Worm (Caenorhabditis elegans) whole organism, L3 larva: Measurements from ENCODE around the gene F38B7.11.

Source experiments
- R02D3.7 ChIP-seq: fragments of 150-350 bp; optimal IDR thresholded peaks from 2 replicates; lab custom pipeline; 2014; ENCODE audit warnings: missing biosample characterization, missing genetic modification characterization
- ceh-16 ChIP-seq: sonication (generic microtip); optimal IDR thresholded peaks from 2 replicates; lab custom pipeline; 2017; ENCODE audit warnings: missing biosample characterization, missing genetic modification characterization
- ceh-28 ChIP-seq: fragments of 150-350 bp; optimal IDR thresholded peaks from 2 replicates; lab custom pipeline; 2014; ENCODE audit warnings: missing biosample characterization, missing genetic modification reagents, missing genetic modification characterization
- ceh-82 ChIP-seq: fragments of 150-350 bp; optimal IDR thresholded peaks from 2 replicates; lab custom pipeline; 2014; ENCODE audit warnings: missing biosample characterization, missing genetic modification characterization
- ceh-9 ChIP-seq: sonication (generic microtip); optimal IDR thresholded peaks from 2 replicates; lab custom pipeline; 2018; ENCODE audit warnings: missing biosample characterization, missing genetic modification characterization
- egl-5 ChIP-seq: fragments of 150-350 bp; optimal IDR thresholded peaks from 2 replicates; lab custom pipeline; 2017; ENCODE audit warnings: missing biosample characterization, missing genetic modification reagents, missing genetic modification characterization, inconsistent platforms
- elt-1 ChIP-seq: fragments of 150-350 bp; optimal IDR thresholded peaks from 2 replicates; lab custom pipeline; 2014; ENCODE audit warnings: missing biosample characterization, missing genetic modification characterization
- elt-2 ChIP-seq: sonication (generic microtip); optimal IDR thresholded peaks from 2 replicates; lab custom pipeline; 2016; ENCODE audit warnings: missing genetic modification reagents, mild to moderate bottlenecking, missing genetic modification characterization, missing compliant biosample characterization
- elt-3 ChIP-seq, 3 experiments: fragments of 150-350 bp in 1 of 3; sonication (generic microtip) in 2 of 3; optimal IDR thresholded peaks; 2 replicates in 2 of 3; 4 replicates in 1 of 3; lab custom pipeline; 2014 to 2017; ENCODE audit warnings: missing biosample characterization in 3 of 3, missing genetic modification characterization in 3 of 3
- fkh-10 ChIP-seq: sonication (generic microtip); optimal IDR thresholded peaks from 2 replicates; lab custom pipeline; 2017; ENCODE audit warnings: missing biosample characterization, missing genetic modification reagents, missing genetic modification characterization
- fkh-2 ChIP-seq: fragments of 150-350 bp; optimal IDR thresholded peaks from 2 replicates; lab custom pipeline; 2014; ENCODE audit warnings: missing biosample characterization, missing genetic modification reagents, missing genetic modification characterization
- hmg-11 ChIP-seq: sonication (generic microtip); optimal IDR thresholded peaks from 2 replicates; lab custom pipeline; 2016; ENCODE audit warnings: missing genetic modification characterization, missing compliant biosample characterization
- jun-1 ChIP-seq: fragments of 150-350 bp; optimal IDR thresholded peaks from 2 replicates; lab custom pipeline; 2014; ENCODE audit warnings: missing biosample characterization, missing genetic modification reagents, missing genetic modification characterization
- lin-15B ChIP-seq: fragments of 150-350 bp; optimal IDR thresholded peaks from 2 replicates; lab custom pipeline; 2014; ENCODE audit warnings: missing biosample characterization, missing genetic modification characterization
- lin-39 ChIP-seq: fragments of 150-350 bp; optimal IDR thresholded peaks from 2 replicates; lab custom pipeline; 2018; ENCODE audit warnings: missing biosample characterization, missing genetic modification reagents, missing genetic modification characterization
- lsy-12 ChIP-seq: sonication (generic microtip); optimal IDR thresholded peaks from 2 replicates; lab custom pipeline; 2016; ENCODE audit warnings: mild to moderate bottlenecking, missing genetic modification characterization, missing compliant biosample characterization
- nfya-1 ChIP-seq: sonication (generic microtip); optimal IDR thresholded peaks from 2 replicates; lab custom pipeline; 2017; ENCODE audit warnings: missing genetic modification characterization, mild to moderate bottlenecking, missing compliant biosample characterization, antibody characterized with exemption, moderate library complexity; ENCODE audit not compliant: insufficient read depth
- nhr-11 ChIP-seq: fragments of 150-350 bp; optimal IDR thresholded peaks from 2 replicates; lab custom pipeline; 2014; ENCODE audit warnings: missing biosample characterization, missing genetic modification characterization
- nhr-12 ChIP-seq: fragments of 150-350 bp; optimal IDR thresholded peaks from 2 replicates; lab custom pipeline; 2014; ENCODE audit warnings: missing biosample characterization, missing genetic modification characterization
- nhr-23 ChIP-seq: fragments of 150-350 bp; optimal IDR thresholded peaks from 2 replicates; lab custom pipeline; 2014; ENCODE audit warnings: missing biosample characterization, missing genetic modification reagents, missing genetic modification characterization
- nhr-237 ChIP-seq: fragments of 150-350 bp; optimal IDR thresholded peaks from 2 replicates; lab custom pipeline; 2014; ENCODE audit warnings: missing biosample characterization, missing genetic modification characterization
- nhr-25 ChIP-seq: sonication (generic microtip); optimal IDR thresholded peaks from 2 replicates; lab custom pipeline; 2017; ENCODE audit warnings: missing biosample characterization, missing genetic modification characterization
- nhr-28 ChIP-seq: fragments of 150-350 bp; optimal IDR thresholded peaks from 2 replicates; lab custom pipeline; 2014; ENCODE audit warnings: missing biosample characterization, missing genetic modification characterization
- nhr-43 ChIP-seq: sonication (generic microtip); optimal IDR thresholded peaks from 2 replicates; lab custom pipeline; 2016; ENCODE audit warnings: mild to moderate bottlenecking, missing genetic modification characterization, missing compliant biosample characterization; ENCODE audit not compliant: poor library complexity, severe bottlenecking
- nhr-76 ChIP-seq: fragments of 150-350 bp; sonication (generic microtip); optimal IDR thresholded peaks from 5 replicates; lab custom pipeline; 2014; ENCODE audit warnings: missing biosample characterization, missing genetic modification characterization
- nhr-77 ChIP-seq: fragments of 150-350 bp; optimal IDR thresholded peaks from 2 replicates; lab custom pipeline; 2014; ENCODE audit warnings: missing biosample characterization, missing genetic modification characterization
- pha-4 ChIP-seq: fragments of 150-350 bp; optimal IDR thresholded peaks from 2 replicates; lab custom pipeline; 2014; ENCODE audit warnings: missing biosample characterization, missing genetic modification reagents, missing genetic modification characterization
- pqm-1 ChIP-seq: fragments of 150-350 bp; optimal IDR thresholded peaks from 2 replicates; lab custom pipeline; 2017; ENCODE audit warnings: missing biosample characterization, missing genetic modification characterization, inconsistent platforms
- snpc-4 ChIP-seq: fragments of 150-350 bp; optimal IDR thresholded peaks from 2 replicates; lab custom pipeline; 2014; ENCODE audit warnings: missing biosample characterization, missing genetic modification characterization
- unc-62 ChIP-seq: fragments of 150-350 bp; sonication (generic microtip); optimal IDR thresholded peaks from 4 replicates; lab custom pipeline; 2014; ENCODE audit warnings: missing biosample characterization, missing genetic modification reagents, missing genetic modification characterization
- zag-1 ChIP-seq: fragments of 150-350 bp; optimal IDR thresholded peaks from 2 replicates; lab custom pipeline; 2014; ENCODE audit warnings: missing biosample characterization, missing genetic modification characterization
- ztf-4 ChIP-seq: fragments of 150-350 bp; optimal IDR thresholded peaks from 2 replicates; lab custom pipeline; 2014; ENCODE audit warnings: missing biosample characterization, missing genetic modification characterization

Gene F38B7.11

ce11 chrV:11533365-11533949 is 13.4 kb upstream of the F38B7.11 start:
- TF ChIP-seq nhr-77 (no peak), elt-1 (peak; percentile 41)

- TF ChIP-seq nhr-43 (tag; lab: Kevin White, UChicago) = peak; percentile 65
- no peak for TF ChIP-seq ceh-82 (tag; lab: Kevin White, UChicago)
- peak; percentile 13 for TF ChIP-seq pha-4
- no peak for TF ChIP-seq ztf-4
- TF ChIP-seq nhr-25 (tag; lab: Kevin White, UChicago) = peak; percentile 34
- peak in 1 of 3 experiments; percentile 30 for TF ChIP-seq elt-3 (tag; optimal IDR thresholded peaks at IDR 0.05; lab: Kevin White, UChicago)
- no peak for TF ChIP-seq snpc-4 (tag; lab: Kevin White, UChicago)
- no peak for TF ChIP-seq nhr-12 (tag; lab: Kevin White, UChicago)
- peak; percentile 92 for TF ChIP-seq elt-2
- TF ChIP-seq ceh-28 (tag; lab: Kevin White, UChicago) = no peak
- peak; percentile 24 for TF ChIP-seq nhr-23
- no peak for TF ChIP-seq fkh-2 (tag; lab: Kevin White, UChicago)
- TF ChIP-seq jun-1 (tag; lab: Kevin White, UChicago) = peak; percentile 49
- peak; percentile 96 for TF ChIP-seq pqm-1
- no peak for TF ChIP-seq zag-1 (tag; lab: Kevin White, UChicago)
Observed at ce11 chrV:11534495-11535189, 12.3 kb upstream of the F38B7.11 start.

ce11 chrV:11535504-11536062 is 11.3 kb upstream of the F38B7.11 start:
- TF ChIP-seq elt-2 = peak; percentile 77
- TF ChIP-seq nfya-1 = peak; percentile 14
- peak; percentile 77 for TF ChIP-seq lin-39 (tag; lab: Kevin White, UChicago)
- TF ChIP-seq fkh-10 = no peak
- peak; percentile 96 for TF ChIP-seq egl-5 (tag; lab: Kevin White, UChicago)
- TF ChIP-seq jun-1 (tag; lab: Kevin White, UChicago) = no peak
- peak; percentile 11 for TF ChIP-seq nhr-11 (tag; lab: Kevin White, UChicago)
- TF ChIP-seq pqm-1 = peak; percentile 79
- no peak for TF ChIP-seq nhr-25 (tag; lab: Kevin White, UChicago)
- TF ChIP-seq ceh-16 (tag; lab: Kevin White, UChicago) = no peak
- TF ChIP-seq pha-4 = peak; percentile 11
- no peak for TF ChIP-seq nhr-28
- TF ChIP-seq nhr-77 = no peak

- no peak for TF ChIP-seq elt-3 (tag; optimal IDR thresholded peaks at IDR 0.05; lab: Kevin White, UChicago)
- TF ChIP-seq nhr-28 = no peak
Observed at ce11 chrV:11536667-11537066, 10.2 kb upstream of the F38B7.11 start.

ce11 chrV:11539502-11539901 is 7.4 kb upstream of the F38B7.11 start:
- TF ChIP-seq lsy-12 (tag; lab: Kevin White, UChicago) (no peak), elt-3 (tag; optimal IDR thresholded peaks at IDR 0.05; lab: Kevin White, UChicago) (no peak), nhr-237 (no peak), nhr-76 (tag; lab: Kevin White, UChicago) (no peak), lin-15B (tag; lab: Kevin White, UChicago) (no peak), unc-62 (GFP tag; lab: Kevin White, UChicago) (no peak), nhr-77 (no peak), elt-1 (no peak), R02D3.7 (tag; lab: Kevin White, UChicago) (no peak), ceh-9 (tag; lab: Kevin White, UChicago) (no peak), ceh-82 (tag; lab: Kevin White, UChicago) (no peak)
- TF ChIP-seq, all 47 proteins: peak for 0

- TF ChIP-seq hmg-11 (tag; lab: Kevin White, UChicago) = no peak
- TF ChIP-seq, all 47 proteins: peak for 0
Observed at ce11 chrV:11541284-11541683, 5.6 kb upstream of the F38B7.11 start.
